Fruit fly (Drosophila melanogaster) whole organism, embryonic: ENCODE measurements around the gene CG10064.

Experiments
- Asciz ChIP-seq: fragments of 200-800 bp; sonication (Bioruptor generic); optimal IDR thresholded peaks from 2 replicates; lab custom pipeline; 2017; ENCODE audit warnings: missing biosample characterization, mild to moderate bottlenecking, missing genetic modification characterization, missing genetic modification reagents
- CG12659 ChIP-seq: fragments of 200-800 bp; sonication (Bioruptor generic); optimal IDR thresholded peaks from 3 replicates; lab custom pipeline; 2017; ENCODE audit warnings: mild to moderate bottlenecking, missing biosample characterization, missing genetic modification reagents, missing genetic modification characterization
- CG13123 ChIP-seq: fragments of 200-800 bp; sonication (Bioruptor generic); optimal IDR thresholded peaks from 2 replicates; lab custom pipeline; 2016; ENCODE audit warnings: missing biosample characterization, missing genetic modification characterization
- CG1602 ChIP-seq: fragments of 200-800 bp; sonication (Bioruptor generic); optimal IDR thresholded peaks from 3 replicates; lab custom pipeline; 2016; ENCODE audit warnings: missing biosample characterization, missing genetic modification characterization
- CG17328 ChIP-seq: fragments of 200-800 bp; sonication (Bioruptor generic); IDR thresholded peaks from 2 replicates; pipeline ENCODE4 v1.3.6; 2022; ENCODE audit warnings: missing biosample characterization, missing genetic modification characterization
- CG17361 ChIP-seq: fragments of 200-800 bp; sonication (Bioruptor generic); IDR thresholded peaks from 3 replicates; pipeline ENCODE4 v1.3.6; 2022; ENCODE audit warnings: missing biosample characterization, missing genetic modification characterization
- CG18599 ChIP-seq: fragments of 200-800 bp; sonication (Bioruptor generic); optimal IDR thresholded peaks from 3 replicates; lab custom pipeline; 2017; ENCODE audit warnings: missing biosample characterization, missing genetic modification characterization, mild to moderate bottlenecking, moderate library complexity, missing genetic modification reagents
- CG30431 ChIP-seq: fragments of 200-800 bp; sonication (Bioruptor generic); optimal IDR thresholded peaks from 2 replicates; lab custom pipeline; 2017; ENCODE audit warnings: missing biosample characterization, missing genetic modification characterization
- CG32767 ChIP-seq: fragments of 200-800 bp; sonication (Bioruptor generic); IDR thresholded peaks from 2 replicates; pipeline ENCODE4 v1.3.6; 2022; ENCODE audit warnings: missing biosample characterization, missing genetic modification characterization
- CG3726 ChIP-seq: fragments of 200-800 bp; sonication (Bioruptor generic); IDR thresholded peaks from 3 replicates; pipeline ENCODE4, ENCODE4 v1.3.6; 2022; ENCODE audit warnings: missing biosample characterization, missing genetic modification characterization
- CG3995 ChIP-seq: fragments of 200-800 bp; sonication (Bioruptor generic); optimal IDR thresholded peaks from 3 replicates; lab custom pipeline; 2016; ENCODE audit warnings: missing biosample characterization, missing genetic modification characterization
- CG4282 ChIP-seq: fragments of 200-800 bp; sonication (Bioruptor generic); optimal IDR thresholded peaks from 2 replicates; lab custom pipeline; 2016; ENCODE audit warnings: missing biosample characterization, missing genetic modification characterization
- CG4328 ChIP-seq: fragments of 200-800 bp; sonication (Bioruptor generic); optimal IDR thresholded peaks from 3 replicates; lab custom pipeline; 2017; ENCODE audit warnings: missing biosample characterization, missing genetic modification reagents, missing genetic modification characterization
- CG4820 ChIP-seq: fragments of 200-800 bp; sonication (Bioruptor generic); optimal IDR thresholded peaks from 3 replicates; lab custom pipeline; 2016; ENCODE audit warnings: missing biosample characterization, missing genetic modification characterization
- CG6254 ChIP-seq: fragments of 200-800 bp; sonication (Bioruptor generic); optimal IDR thresholded peaks from 3 replicates; lab custom pipeline; 2017; ENCODE audit warnings: mild to moderate bottlenecking, missing biosample characterization, missing genetic modification reagents, missing genetic modification characterization
- CG6683 ChIP-seq: fragments of 200-800 bp; sonication (Bioruptor generic); optimal IDR thresholded peaks from 2 replicates; lab custom pipeline; 2017; ENCODE audit warnings: missing biosample characterization, mild to moderate bottlenecking, missing genetic modification characterization, missing genetic modification reagents
- CG8944 ChIP-seq: fragments of 200-800 bp; sonication (Bioruptor generic); optimal IDR thresholded peaks from 3 replicates; lab custom pipeline; 2016; ENCODE audit warnings: missing biosample characterization, missing genetic modification characterization
- CG9437 ChIP-seq: fragments of 200-800 bp; sonication (Bioruptor generic); optimal IDR thresholded peaks from 2 replicates; lab custom pipeline; 2018; ENCODE audit warnings: missing biosample characterization, mild to moderate bottlenecking, missing genetic modification characterization
- CTCF ChIP-seq: fragments of 200-800 bp; sonication (Bioruptor generic); optimal IDR thresholded peaks from 2 replicates; lab custom pipeline; 2017; ENCODE audit warnings: missing biosample characterization, mild to moderate bottlenecking, missing genetic modification characterization, moderate library complexity
- D19A ChIP-seq: fragments of 200-800 bp; optimal IDR thresholded peaks from 3 replicates; lab custom pipeline; 2019; ENCODE audit warnings: missing biosample characterization, mild to moderate bottlenecking, missing genetic modification characterization, moderate library complexity
- Doc3 ChIP-seq: fragments of 200-800 bp; sonication (Bioruptor generic); IDR thresholded peaks from 3 replicates; pipeline ENCODE4 v1.3.6; 2022; ENCODE audit warnings: missing biosample characterization, missing genetic modification characterization; ENCODE audit not compliant: partially characterized antibody
- Gug ChIP-seq: fragments of 200-800 bp; sonication (Bioruptor generic); IDR thresholded peaks from 4 replicates; pipeline ENCODE4 v1.3.6; 2022; ENCODE audit warnings: missing biosample characterization, missing genetic modification characterization
- H2.0 ChIP-seq: fragments of 200-800 bp; sonication (Bioruptor generic); IDR thresholded peaks from 2 replicates; pipeline ENCODE4 v1.3.6; 2022; ENCODE audit warnings: missing biosample characterization, missing genetic modification characterization
- HmgZ ChIP-seq: fragments of 200-800 bp; sonication (Bioruptor generic); optimal IDR thresholded peaks from 2 replicates; lab custom pipeline; 2018; ENCODE audit warnings: missing biosample characterization, mild to moderate bottlenecking, missing genetic modification characterization
- MTF-1 ChIP-seq: fragments of 200-800 bp; sonication (Bioruptor generic); optimal IDR thresholded peaks from 2 replicates; lab custom pipeline; 2018; ENCODE audit warnings: missing biosample characterization, mild to moderate bottlenecking, missing genetic modification characterization, borderline replicate concordance
- Med ChIP-seq: fragments of 200-800 bp; sonication (Bioruptor generic); peaks from one replicate; lab custom pipeline; 2016; ENCODE audit warnings: missing biosample characterization, missing genetic modification characterization, mild to moderate bottlenecking, inconsistent platforms, moderate library complexity
- Myb ChIP-seq: fragments of 200-800 bp; sonication (Bioruptor generic); optimal IDR thresholded peaks from 2 replicates; lab custom pipeline; 2016; ENCODE audit warnings: missing biosample characterization, missing genetic modification characterization
- PHDP ChIP-seq: fragments of 200-800 bp; sonication (Bioruptor generic); optimal IDR thresholded peaks from 3 replicates; lab custom pipeline; 2018; ENCODE audit warnings: missing biosample characterization, mild to moderate bottlenecking, missing genetic modification characterization, moderate library complexity
- Sox100B ChIP-seq: fragments of 200-800 bp; sonication (Bioruptor generic); optimal IDR thresholded peaks from 3 replicates; lab custom pipeline; 2018; ENCODE audit warnings: missing biosample characterization, mild to moderate bottlenecking, missing genetic modification characterization
- Usf ChIP-seq: fragments of 200-800 bp; sonication (Bioruptor generic); optimal IDR thresholded peaks from 2 replicates; lab custom pipeline; 2017; ENCODE audit warnings: missing genotype, missing biosample characterization, missing genetic modification characterization
- Xrp1 ChIP-seq: fragments of 200-800 bp; sonication (Bioruptor generic); IDR thresholded peaks from 2 replicates; pipeline ENCODE4 v1.3.6; 2022; ENCODE audit warnings: missing biosample characterization, missing genetic modification characterization
- bsh ChIP-seq, 2 experiments: fragments of 200-800 bp; sonication (Bioruptor generic); optimal IDR thresholded peaks; 2 replicates each; lab custom pipeline; 2017 to 2018; ENCODE audit warnings: mild to moderate bottlenecking in 2 of 2, missing biosample characterization in 2 of 2, missing genetic modification characterization in 2 of 2, moderate library complexity in 1 of 2
- croc ChIP-seq: fragments of 200-800 bp; sonication (Bioruptor generic); conservative IDR thresholded peaks from 3 replicates; pipeline ENCODE4 v1.3.6; 2022; ENCODE audit warnings: missing biosample characterization, missing genetic modification characterization
- cwo ChIP-seq: fragments of 200-800 bp; sonication (Bioruptor generic); optimal IDR thresholded peaks from 3 replicates; lab custom pipeline; 2017; ENCODE audit warnings: missing biosample characterization, missing genetic modification characterization, mild to moderate bottlenecking, moderate library complexity, missing genetic modification reagents
- disco-r ChIP-seq: fragments of 200-800 bp; sonication (Bioruptor generic); optimal IDR thresholded peaks from 2 replicates; lab custom pipeline; 2016; ENCODE audit warnings: missing biosample characterization, missing genetic modification characterization
- dm ChIP-seq: fragments of 200-800 bp; sonication (Bioruptor generic); optimal IDR thresholded peaks from 3 replicates; lab custom pipeline; 2016; ENCODE audit warnings: missing biosample characterization, missing genetic modification characterization
- eve ChIP-seq, 2 experiments: fragments of >200 bp; optimal IDR thresholded peaks; 2 replicates each; lab custom pipeline; 2017; ENCODE audit warnings: missing biosample characterization in 2 of 2, missing genetic modification characterization in 2 of 2
- gcm ChIP-seq: fragments of 200-800 bp; sonication (Bioruptor generic); optimal IDR thresholded peaks from 2 replicates; lab custom pipeline; 2019; ENCODE audit warnings: missing biosample characterization, mild to moderate bottlenecking, missing genetic modification characterization, moderate library complexity
- hbn ChIP-seq: fragments of 200-800 bp; sonication (Bioruptor generic); IDR thresholded peaks from 2 replicates; pipeline ENCODE4 v1.3.6; 2022; ENCODE audit warnings: missing biosample characterization, missing genetic modification characterization; ENCODE audit not compliant: partially characterized antibody
- ind ChIP-seq: fragments of 200-800 bp; sonication (Bioruptor generic); optimal IDR thresholded peaks from 3 replicates; lab custom pipeline; 2016; ENCODE audit warnings: missing biosample characterization, missing genetic modification characterization
- kay ChIP-seq: fragments of 200-800 bp; sonication (Bioruptor generic); optimal IDR thresholded peaks from 2 replicates; lab custom pipeline; 2016; ENCODE audit warnings: missing biosample characterization, missing genetic modification characterization
- lab ChIP-seq: fragments of 200-800 bp; sonication (Bioruptor generic); optimal IDR thresholded peaks from 3 replicates; lab custom pipeline; 2017; ENCODE audit warnings: missing biosample characterization, missing genetic modification characterization, mild to moderate bottlenecking, moderate library complexity, missing genetic modification reagents
- mld ChIP-seq: fragments of 200-800 bp; sonication (Bioruptor generic); IDR thresholded peaks from 3 replicates; pipeline ENCODE4 v1.3.6; 2022; ENCODE audit warnings: missing biosample characterization, missing genetic modification characterization; ENCODE audit not compliant: partially characterized antibody
- onecut ChIP-seq: fragments of 200-800 bp; sonication (Bioruptor generic); IDR thresholded peaks from 2 replicates; pipeline ENCODE4 v1.3.6; 2022; ENCODE audit warnings: missing biosample characterization, missing genetic modification characterization
- org-1 ChIP-seq: fragments of 200-800 bp; sonication (Bioruptor generic); optimal IDR thresholded peaks from 2 replicates; lab custom pipeline; 2017; ENCODE audit warnings: missing biosample characterization, missing genetic modification characterization
- pb ChIP-seq: fragments of 200-800 bp; sonication (Bioruptor generic); optimal IDR thresholded peaks from 3 replicates; lab custom pipeline; 2016; ENCODE audit warnings: missing biosample characterization, missing genetic modification characterization
- phol ChIP-seq: fragments of 200-800 bp; sonication (Bioruptor generic); optimal IDR thresholded peaks from 3 replicates; lab custom pipeline; 2018; ENCODE audit warnings: missing biosample characterization, mild to moderate bottlenecking, missing genetic modification characterization, moderate library complexity
- pnt ChIP-seq: fragments of 200-800 bp; sonication (Bioruptor generic); optimal IDR thresholded peaks from 3 replicates; lab custom pipeline; 2016; ENCODE audit warnings: missing biosample characterization, missing genetic modification characterization
- pum ChIP-seq: fragments of 200-800 bp; sonication (Bioruptor generic); optimal IDR thresholded peaks from 2 replicates; lab custom pipeline; 2016; ENCODE audit warnings: missing biosample characterization, missing genetic modification characterization
- repo ChIP-seq: fragments of 200-800 bp; sonication (Bioruptor generic); optimal IDR thresholded peaks from 2 replicates; lab custom pipeline; 2016; ENCODE audit warnings: missing biosample characterization, missing genetic modification characterization
- tio ChIP-seq: fragments of 200-800 bp; sonication (Bioruptor generic); optimal IDR thresholded peaks from 2 replicates; lab custom pipeline; 2017; ENCODE audit warnings: missing biosample characterization, missing genetic modification characterization, inconsistent platforms

The CG10064 gene

DNA sequence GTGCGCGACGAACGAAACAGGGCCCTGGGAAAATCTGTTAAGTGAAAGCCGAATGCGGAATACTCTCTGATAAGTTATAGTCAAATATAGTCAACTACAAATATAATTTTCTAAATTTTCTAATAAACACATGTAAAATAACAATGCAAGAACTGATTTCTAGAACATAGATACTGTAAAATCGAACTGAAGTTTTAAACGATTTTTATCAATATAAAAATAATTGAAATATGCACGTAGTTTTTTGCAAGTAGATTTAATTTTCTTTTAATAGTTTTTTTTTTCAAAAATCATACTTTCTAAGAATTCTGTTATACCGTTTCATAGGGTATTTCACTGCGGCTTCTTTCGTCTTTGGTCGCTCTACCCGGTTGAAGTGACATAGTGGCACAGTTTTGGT, 40.7 kb upstream of the CG10064 start (continued):
- TF ChIP-seq tio (GFP tag; lab: Kevin White, UChicago) (peak; percentile 75), CG1602 (GFP tag; lab: Kevin White, UChicago) (peak; percentile 66), Gug (0 out of 4 replicates have a peak, but pooled peaks have one; percentile 6), dm (no peak), CG4820 (GFP tag; lab: Kevin White, UChicago) (peak; percentile 83), Myb (no peak), Med (GFP tag; lab: Kevin White, UChicago) (peak; percentile 75), Usf (GFP tag; lab: Kevin White, UChicago) (peak; percentile 19), CG9437 (peak; percentile 87), hbn (no peak), pum (peak; percentile 44), croc (peak; percentile 79), CG8944 (peak; percentile 7), D19A (tag; lab: Kevin White, UChicago) (peak; percentile 98), phol (tag; lab: Kevin White, UChicago) (peak; percentile 96), CG17328 (GFP tag; lab: Robert Waterston, UW) (peak; percentile 65), pb (GFP tag; lab: Kevin White, UChicago) (no peak), CG18599 (peak; percentile 87), CG4282 (no peak), eve (GFP tag; optimal IDR thresholded peaks at IDR 0.05; lab: Kevin White, UChicago) (peak in 1 of 2 experiments; percentile 89), mld (GFP tag; lab: Robert Waterston, UW) (no peak), org-1 (GFP tag; lab: Kevin White, UChicago) (peak; percentile 65), kay (GFP tag; lab: Kevin White, UChicago) (peak; percentile 52), disco-r (GFP tag; lab: Kevin White, UChicago) (no peak), MTF-1 (GFP tag; lab: Kevin White, UChicago) (peak; percentile 15), CTCF (GFP tag; lab: Kevin White, UChicago) (peak; percentile 36), H2.0 (GFP tag; lab: Robert Waterston, UW) (peak; percentile 56; the same call in 1 of the 2 replicates), pnt (GFP tag; lab: Kevin White, UChicago) (peak; percentile 15), CG12659 (peak; percentile 91), CG32767 (GFP tag; lab: Robert Waterston, UW) (peak; percentile 61), CG30431 (GFP tag; lab: Kevin White, UChicago) (peak; percentile 24), ind (GFP tag; lab: Kevin White, UChicago) (peak; percentile 77), lab (peak; percentile 84), CG13123 (peak; percentile 53), CG3726 (peak; percentile 64; the same call in 1 of the 3 replicates), CG3995 (GFP tag; lab: Kevin White, UChicago) (peak; percentile 14), Doc3 (GFP tag; lab: Robert Waterston, UW) (no peak), CG17361 (peak; percentile 97), Sox100B (peak; percentile 97), PHDP (tag; lab: Kevin White, UChicago) (peak; percentile 92), CG6683 (GFP tag; lab: Kevin White, UChicago) (peak; percentile 73), Asciz (peak; percentile 92), CG6254 (GFP tag; lab: Kevin White, UChicago) (peak; percentile 68), Xrp1 (GFP tag; lab: Robert Waterston, UW) (peak; percentile 82), cwo (GFP tag; lab: Kevin White, UChicago) (peak; percentile 81), bsh (GFP tag; optimal IDR thresholded peaks at IDR 0.05; lab: Kevin White, UChicago) (peak in 1 of 2 experiments; percentile 90), repo (GFP tag; lab: Kevin White, UChicago) (peak; percentile 30), HmgZ (tag; lab: Kevin White, UChicago) (peak; percentile 58), onecut (GFP tag; lab: Robert Waterston, UW) (peak; percentile 63), gcm (GFP tag; lab: Kevin White, UChicago) (peak; percentile 79), CG4328 (GFP tag; lab: Kevin White, UChicago) (peak; percentile 78)
